Fruit fly (Drosophila melanogaster) whole organism, embryonic: ENCODE results near the gene CG3626.

ENCODE experiments used
- ATbp ChIP-seq: fragments of 200-800 bp; sonication (Bioruptor generic); optimal IDR thresholded peaks from 2 replicates; lab custom pipeline; 2017; ENCODE audit warnings: missing biosample characterization, mild to moderate bottlenecking, missing genetic modification characterization, missing genetic modification reagents
- Antp ChIP-seq: fragments of 200-800 bp; sonication (Bioruptor generic); optimal IDR thresholded peaks from 3 replicates; lab custom pipeline; 2016; ENCODE audit warnings: missing biosample characterization, missing genetic modification characterization
- Awh ChIP-seq: fragments of 200-800 bp; sonication (Bioruptor generic); IDR thresholded peaks from 2 replicates; pipeline ENCODE4, ENCODE4 v1.3.6; 2022; ENCODE audit warnings: missing biosample characterization, missing genetic modification characterization
- Blimp-1 ChIP-seq: fragments of 200-800 bp; sonication (Bioruptor generic); optimal IDR thresholded peaks from 3 replicates; lab custom pipeline; 2018; ENCODE audit warnings: missing biosample characterization, missing genetic modification characterization, mild to moderate bottlenecking, moderate library complexity, missing genetic modification reagents
- CG10462 ChIP-seq: fragments of 200-800 bp; sonication (Bioruptor generic); optimal IDR thresholded peaks from 2 replicates; lab custom pipeline; 2016; ENCODE audit warnings: missing biosample characterization, missing genetic modification characterization
- CG11085 ChIP-seq: fragments of 200-800 bp; sonication (Bioruptor generic); IDR thresholded peaks from 2 replicates; pipeline ENCODE4 v1.3.6; 2022; ENCODE audit warnings: missing biosample characterization, missing genetic modification characterization
- CG12236 ChIP-seq: fragments of 200-800 bp; sonication (Bioruptor generic); optimal IDR thresholded peaks from 2 replicates; lab custom pipeline; 2016; ENCODE audit warnings: missing biosample characterization, missing genetic modification characterization
- CG13624 ChIP-seq: fragments of 200-800 bp; sonication (Bioruptor generic); optimal IDR thresholded peaks from 2 replicates; lab custom pipeline; 2016; ENCODE audit warnings: missing biosample characterization, missing genetic modification characterization
- CG14014 ChIP-seq: fragments of 200-800 bp; sonication (Bioruptor generic); IDR thresholded peaks from 2 replicates; pipeline ENCODE4 v1.3.6; 2022; ENCODE audit warnings: missing biosample characterization, missing genetic modification characterization
- CG14441 ChIP-seq: fragments of 200-800 bp; sonication (Bioruptor generic); IDR thresholded peaks from 2 replicates; pipeline ENCODE4 v1.3.6; 2022; ENCODE audit warnings: missing biosample characterization, missing genetic modification characterization
- CG16815 ChIP-seq: fragments of 200-800 bp; sonication (Bioruptor generic); optimal IDR thresholded peaks from 3 replicates; lab custom pipeline; 2017; ENCODE audit warnings: missing biosample characterization, mild to moderate bottlenecking, missing genetic modification characterization
- CG18619 ChIP-seq: fragments of 200-800 bp; sonication (Bioruptor generic); optimal IDR thresholded peaks from 3 replicates; lab custom pipeline; 2017; ENCODE audit warnings: missing biosample characterization, mild to moderate bottlenecking, missing genetic modification characterization
- CG2129 ChIP-seq: fragments of 200-800 bp; sonication (Bioruptor generic); IDR thresholded peaks from 2 replicates; pipeline ENCODE4 v1.3.6; 2022; ENCODE audit warnings: missing biosample characterization, missing genetic modification characterization; ENCODE audit not compliant: partially characterized antibody
- CG2199 ChIP-seq: fragments of 200-800 bp; sonication (Bioruptor generic); IDR thresholded peaks from 3 replicates; pipeline ENCODE4 v1.3.6; 2022; ENCODE audit warnings: missing biosample characterization, missing genetic modification characterization
- CG3163 ChIP-seq: fragments of 200-800 bp; sonication (Bioruptor generic); optimal IDR thresholded peaks from 3 replicates; lab custom pipeline; 2016; ENCODE audit warnings: missing biosample characterization, missing genetic modification characterization
- CG32767 ChIP-seq: fragments of 200-800 bp; sonication (Bioruptor generic); IDR thresholded peaks from 2 replicates; pipeline ENCODE4 v1.3.6; 2022; ENCODE audit warnings: missing biosample characterization, missing genetic modification characterization
- CG43689 ChIP-seq: fragments of 200-800 bp; sonication (Bioruptor generic); IDR thresholded peaks from 2 replicates; pipeline ENCODE4 v1.3.6; 2022; ENCODE audit warnings: missing biosample characterization, missing genetic modification characterization
- CG4730 ChIP-seq: fragments of 200-800 bp; sonication (Bioruptor generic); IDR thresholded peaks from 2 replicates; pipeline ENCODE4 v1.3.6; 2022; ENCODE audit warnings: missing biosample characterization, missing genetic modification characterization
- CG4854 ChIP-seq: fragments of 200-800 bp; sonication (Bioruptor generic); optimal IDR thresholded peaks from 2 replicates; lab custom pipeline; 2016; ENCODE audit warnings: missing biosample characterization, missing genetic modification characterization, inconsistent platforms
- CG7745 ChIP-seq: fragments of 200-800 bp; sonication (Bioruptor generic); optimal IDR thresholded peaks from 2 replicates; lab custom pipeline; 2018; ENCODE audit warnings: missing biosample characterization, mild to moderate bottlenecking, missing genetic modification characterization, moderate library complexity
- CG9215 ChIP-seq: fragments of 200-800 bp; sonication (Bioruptor generic); IDR thresholded peaks from 2 replicates; pipeline ENCODE4 v1.3.6; 2022; ENCODE audit warnings: missing biosample characterization, missing genetic modification characterization
- Chrac-16 ChIP-seq: fragments of 200-800 bp; sonication (Bioruptor generic); optimal IDR thresholded peaks from 3 replicates; lab custom pipeline; 2016; ENCODE audit warnings: missing biosample characterization, missing genetic modification characterization
- Dbx ChIP-seq: fragments of 200-800 bp; sonication (Bioruptor generic); IDR thresholded peaks from 3 replicates; pipeline ENCODE4 v1.3.6; 2022; ENCODE audit warnings: missing biosample characterization, missing genetic modification characterization
- Dfd ChIP-seq, 2 experiments: fragments of >200 bp; optimal IDR thresholded peaks; 2 replicates each; lab custom pipeline; 2017; ENCODE audit warnings: missing biosample characterization in 2 of 2, missing genetic modification characterization in 2 of 2
- Elba2 ChIP-seq: fragments of 200-800 bp; sonication (Bioruptor generic); optimal IDR thresholded peaks from 3 replicates; lab custom pipeline; 2016; ENCODE audit warnings: missing biosample characterization, missing genetic modification characterization
- Fer3 ChIP-seq: fragments of 200-800 bp; sonication (Bioruptor generic); optimal IDR thresholded peaks from 2 replicates; lab custom pipeline; 2018; ENCODE audit warnings: missing biosample characterization, mild to moderate bottlenecking, missing genetic modification characterization, moderate library complexity
- Gug ChIP-seq: fragments of 200-800 bp; sonication (Bioruptor generic); IDR thresholded peaks from 4 replicates; pipeline ENCODE4 v1.3.6; 2022; ENCODE audit warnings: missing biosample characterization, missing genetic modification characterization
- Hr3 ChIP-seq: fragments of 200-800 bp; sonication (Bioruptor generic); optimal IDR thresholded peaks from 3 replicates; lab custom pipeline; 2016; ENCODE audit warnings: missing biosample characterization, missing genetic modification characterization
- Hr78 ChIP-seq, 2 experiments: fragments of 200-800 bp in 1 of 2; fragments of >200 bp in 1 of 2; sonication (Bioruptor generic) in 1 of 2; optimal IDR thresholded peaks; 2 replicates each; lab custom pipeline; 2017 to 2019; ENCODE audit warnings: missing biosample characterization in 2 of 2, missing genetic modification characterization in 2 of 2, mild to moderate bottlenecking in 1 of 2, moderate library complexity in 1 of 2
- Lim3 ChIP-seq: fragments of 200-800 bp; sonication (Bioruptor generic); IDR thresholded peaks from 2 replicates; pipeline ENCODE4 v1.3.6; 2022; ENCODE audit warnings: missing biosample characterization, missing genetic modification characterization
- MTF-1 ChIP-seq: fragments of 200-800 bp; sonication (Bioruptor generic); optimal IDR thresholded peaks from 2 replicates; lab custom pipeline; 2018; ENCODE audit warnings: missing biosample characterization, mild to moderate bottlenecking, missing genetic modification characterization, borderline replicate concordance
- Max ChIP-seq: fragments of 200-800 bp; sonication (Bioruptor generic); optimal IDR thresholded peaks from 2 replicates; lab custom pipeline; 2016; ENCODE audit warnings: missing biosample characterization, mild to moderate bottlenecking, missing genetic modification characterization
- Oaz ChIP-seq: fragments of 200-800 bp; sonication (Bioruptor generic); IDR thresholded peaks from 2 replicates; pipeline ENCODE4 v1.3.6; 2022; ENCODE audit warnings: missing biosample characterization, missing genetic modification characterization
- Six4 ChIP-seq: fragments of 200-800 bp; sonication (Bioruptor generic); optimal IDR thresholded peaks from 2 replicates; lab custom pipeline; 2016; ENCODE audit warnings: missing biosample characterization, missing genetic modification characterization
- Sry-β ChIP-seq: fragments of 200-800 bp; sonication (Bioruptor generic); optimal IDR thresholded peaks from 2 replicates; lab custom pipeline; 2018; ENCODE audit warnings: missing biosample characterization, mild to moderate bottlenecking, missing genetic modification characterization, moderate library complexity
- Sry-δ ChIP-seq: fragments of 200-800 bp; sonication (Bioruptor generic); optimal IDR thresholded peaks from 2 replicates; lab custom pipeline; 2016; ENCODE audit warnings: missing biosample characterization, missing genetic modification characterization
- ap ChIP-seq: fragments of 200-800 bp; sonication (Bioruptor generic); IDR thresholded peaks from 2 replicates; pipeline ENCODE4 v1.3.6; 2022; ENCODE audit warnings: missing biosample characterization, missing genetic modification characterization
- cato ChIP-seq: fragments of 200-800 bp; sonication (Bioruptor generic); optimal IDR thresholded peaks from 2 replicates; lab custom pipeline; 2016; ENCODE audit warnings: missing biosample characterization, missing genetic modification characterization, borderline replicate concordance
- croc ChIP-seq: fragments of 200-800 bp; sonication (Bioruptor generic); conservative IDR thresholded peaks from 3 replicates; pipeline ENCODE4 v1.3.6; 2022; ENCODE audit warnings: missing biosample characterization, missing genetic modification characterization
- gsb ChIP-seq: fragments of 200-800 bp; sonication (Bioruptor generic); IDR thresholded peaks from 2 replicates; pipeline ENCODE4 v1.3.6; 2022; ENCODE audit warnings: missing biosample characterization, missing genetic modification characterization
- gt ChIP-seq: fragments of 200-800 bp; sonication (Bioruptor generic); IDR thresholded peaks from 2 replicates; pipeline ENCODE4 v1.3.6; 2022; ENCODE audit warnings: missing biosample characterization, missing genetic modification characterization
- kay ChIP-seq: fragments of 200-800 bp; sonication (Bioruptor generic); optimal IDR thresholded peaks from 2 replicates; lab custom pipeline; 2016; ENCODE audit warnings: missing biosample characterization, missing genetic modification characterization
- klu ChIP-seq: fragments of 200-800 bp; sonication (Bioruptor generic); IDR thresholded peaks from 2 replicates; pipeline ENCODE4 v1.3.6; 2022; ENCODE audit warnings: missing biosample characterization, missing genetic modification characterization
- kni ChIP-seq: fragments of 200-800 bp; sonication (Bioruptor generic); optimal IDR thresholded peaks from 3 replicates; lab custom pipeline; 2017; ENCODE audit warnings: mild to moderate bottlenecking, missing biosample characterization, missing genetic modification reagents, missing genetic modification characterization
- knrl ChIP-seq: fragments of 200-800 bp; sonication (Bioruptor generic); IDR thresholded peaks from 3 replicates; pipeline ENCODE4 v1.3.6; 2022; ENCODE audit warnings: missing biosample characterization, missing genetic modification characterization; ENCODE audit not compliant: partially characterized antibody
- pfk ChIP-seq: fragments of 200-800 bp; sonication (Bioruptor generic); optimal IDR thresholded peaks from 2 replicates; lab custom pipeline; 2018; ENCODE audit warnings: missing biosample characterization, mild to moderate bottlenecking, missing genetic modification characterization, moderate library complexity
- pros ChIP-seq: fragments of 200-800 bp; sonication (Bioruptor generic); optimal IDR thresholded peaks from 3 replicates; lab custom pipeline; 2019; ENCODE audit warnings: missing biosample characterization, mild to moderate bottlenecking, missing genetic modification characterization, moderate library complexity
- repo ChIP-seq: fragments of 200-800 bp; sonication (Bioruptor generic); optimal IDR thresholded peaks from 2 replicates; lab custom pipeline; 2016; ENCODE audit warnings: missing biosample characterization, missing genetic modification characterization
- slbo ChIP-seq: fragments of 200-800 bp; sonication (Bioruptor generic); IDR thresholded peaks from 2 replicates; pipeline ENCODE4 v1.3.6; 2022; ENCODE audit warnings: missing biosample characterization, missing genetic modification characterization
- so ChIP-seq: fragments of 200-800 bp; sonication (Bioruptor generic); IDR thresholded peaks from 3 replicates; pipeline ENCODE4 v1.3.6; 2022; ENCODE audit warnings: missing biosample characterization, missing genetic modification characterization
- sqz ChIP-seq: fragments of 200-800 bp; sonication (Bioruptor generic); optimal IDR thresholded peaks from 3 replicates; lab custom pipeline; 2018; ENCODE audit warnings: missing biosample characterization, mild to moderate bottlenecking, missing genetic modification characterization
- twi ChIP-seq: fragments of 200-800 bp; optimal IDR thresholded peaks from 2 replicates; lab custom pipeline; 2019; ENCODE audit warnings: missing biosample characterization, mild to moderate bottlenecking, missing genetic modification characterization, moderate library complexity

The CG3626 gene

DNA sequence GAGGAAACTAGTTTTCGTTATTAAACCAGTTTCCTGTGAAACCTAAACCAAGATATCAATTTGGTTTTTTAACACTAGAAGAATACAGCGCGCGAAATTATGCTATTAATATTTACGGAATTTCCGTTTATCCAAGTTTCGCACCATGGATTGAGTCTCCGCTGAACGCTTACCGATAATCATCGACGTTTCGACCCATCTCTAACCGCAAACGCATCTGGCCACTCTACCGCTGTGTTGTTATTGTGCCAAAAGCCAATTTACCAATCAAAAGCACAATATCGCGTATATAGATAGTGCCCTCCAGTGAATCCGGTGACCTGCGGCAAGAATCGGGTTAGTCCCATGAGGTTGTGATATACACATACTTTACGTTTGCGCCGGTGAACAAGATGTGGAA is at the start of gene CG3626 (continued):
- no peak for TF ChIP-seq CG32767 (GFP tag; lab: Robert Waterston, UW)
- TF ChIP-seq CG9215 (GFP tag; lab: Robert Waterston, UW): no peak
- no peak for TF ChIP-seq CG16815 (GFP tag; lab: Kevin White, UChicago)
- TF ChIP-seq so (GFP tag; lab: Robert Waterston, UW): no peak
- TF ChIP-seq twi (tag; lab: Kevin White, UChicago): no peak
- TF ChIP-seq Hr78 (GFP tag; optimal IDR thresholded peaks at IDR 0.05; lab: Kevin White, UChicago): no peak
- peak; percentile 88 for TF ChIP-seq knrl (GFP tag; lab: Robert Waterston, UW)
- peak; percentile 40; the same call in 1 of the 2 replicates for TF ChIP-seq slbo (GFP tag; lab: Robert Waterston, UW)
- TF ChIP-seq Dbx (GFP tag; lab: Robert Waterston, UW): 0 out of 3 replicates have a peak, but pooled peaks have one; percentile 15
- no peak for TF ChIP-seq ap
- no peak for TF ChIP-seq cato (GFP tag; lab: Kevin White, UChicago)
- TF ChIP-seq Max (GFP tag; lab: Kevin White, UChicago): no peak
- TF ChIP-seq repo (GFP tag; lab: Kevin White, UChicago): peak; percentile 4
- TF ChIP-seq CG14441 (GFP tag; lab: Robert Waterston, UW): no peak
- no peak for TF ChIP-seq gt (GFP tag; lab: Robert Waterston, UW)
- TF ChIP-seq CG3163 (GFP tag; lab: Kevin White, UChicago): peak; percentile 23
- peak; percentile 41 for TF ChIP-seq CG13624 (GFP tag; lab: Kevin White, UChicago)
- TF ChIP-seq CG10462 (GFP tag; lab: Kevin White, UChicago): no peak
- no peak for TF ChIP-seq Lim3 (GFP tag; lab: Robert Waterston, UW)
- TF ChIP-seq CG4854: no peak
- TF ChIP-seq Fer3 (tag; lab: Kevin White, UChicago): no peak
- TF ChIP-seq CG11085 (GFP tag; lab: Robert Waterston, UW): no peak
- TF ChIP-seq MTF-1: no peak
- TF ChIP-seq Awh (GFP tag; lab: Robert Waterston, UW): no peak
- no peak for TF ChIP-seq Six4
- peak; percentile 80; the same call in 1 of the 3 replicates for TF ChIP-seq CG2199 (GFP tag; lab: Robert Waterston, UW)
- TF ChIP-seq CG4730 (GFP tag; lab: Robert Waterston, UW): no peak
- TF ChIP-seq ATbp (GFP tag; lab: Kevin White, UChicago): no peak
- peak; percentile 22; the same call in 1 of the 4 replicates for TF ChIP-seq Gug (GFP tag; lab: Robert Waterston, UW)
- TF ChIP-seq CG14014: no peak
- TF ChIP-seq pros (GFP tag; lab: Kevin White, UChicago): no peak
- TF ChIP-seq kni: no peak
- TF ChIP-seq Sry-β (GFP tag; lab: Kevin White, UChicago): no peak
- peak; percentile 68 for TF ChIP-seq CG2129 (GFP tag; lab: Robert Waterston, UW)
- TF ChIP-seq CG12236: no peak
- no peak for TF ChIP-seq Antp (GFP tag; lab: Kevin White, UChicago)
- TF ChIP-seq Hr3 (GFP tag; lab: Kevin White, UChicago): no peak
- no peak for TF ChIP-seq Dfd (GFP tag; optimal IDR thresholded peaks at IDR 0.05; lab: Kevin White, UChicago)
- no peak for TF ChIP-seq Oaz (GFP tag; lab: Robert Waterston, UW)
- no peak for TF ChIP-seq CG18619 (GFP tag; lab: Kevin White, UChicago)
- TF ChIP-seq Elba2 (GFP tag; lab: Kevin White, UChicago): peak; percentile 1
- TF ChIP-seq CG43689 (GFP tag; lab: Robert Waterston, UW): no peak
- TF ChIP-seq Blimp-1 (GFP tag; lab: Kevin White, UChicago): no peak
- TF ChIP-seq Sry-δ: peak; percentile 97
- TF ChIP-seq klu (GFP tag; lab: Robert Waterston, UW): no peak
- TF ChIP-seq pfk (GFP tag; lab: Kevin White, UChicago): no peak
- no peak for TF ChIP-seq CG7745 (tag; lab: Kevin White, UChicago)
- TF ChIP-seq kay (GFP tag; lab: Kevin White, UChicago): no peak
- no peak for TF ChIP-seq croc (GFP tag; lab: Robert Waterston, UW)
- no peak for TF ChIP-seq Chrac-16 (GFP tag; lab: Kevin White, UChicago)
- TF ChIP-seq sqz (GFP tag; lab: Kevin White, UChicago): no peak
- no peak for TF ChIP-seq gsb
